Fruit fly (Drosophila melanogaster): ENCODE measurements around the gene hoe2.

The hoe2 gene

DNA sequence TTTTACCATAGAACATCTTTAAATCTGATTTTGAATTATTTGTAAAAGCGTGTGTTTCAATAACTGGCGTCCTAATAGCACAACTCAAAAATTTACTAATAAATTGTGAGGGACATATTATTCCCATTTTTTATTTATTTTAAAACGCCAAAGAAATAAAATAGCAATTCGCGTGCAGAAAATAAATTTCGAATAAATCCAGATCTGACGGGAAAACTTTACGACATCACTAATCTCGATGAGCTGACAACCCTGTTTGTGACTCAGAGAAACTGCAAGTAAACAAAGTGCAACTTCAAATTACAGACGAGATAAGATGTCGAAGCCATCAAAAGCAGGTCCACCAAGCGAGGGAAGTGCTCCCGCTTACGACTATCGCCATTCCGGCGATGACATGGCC is 29.2 kb upstream of the hoe2 start, which contains the start of gene CG34125 (continued):
- TF ChIP-seq onecut (GFP tag; IDR thresholded peaks at IDR 0.05) (no peak), CG7357 (GFP tag; IDR thresholded peaks at IDR 0.05) (no peak), D19A (tag; optimal IDR thresholded peaks at IDR 0.05) (no peak), croc (GFP tag; conservative IDR thresholded peaks at IDR 0.05) (no peak), CG14710 (tag; optimal IDR thresholded peaks at IDR 0.05) (no peak), pan (optimal IDR thresholded peaks at IDR 0.05) (no peak), pan (GFP tag; optimal IDR thresholded peaks at IDR 0.05 in 1 of 2, IDR thresholded peaks at IDR 0.05 in 1 of 2) (peak in 1 of 2 experiments; percentile 32), Dip2 (GFP tag; IDR thresholded peaks at IDR 0.05) (no peak), trem (tag; optimal IDR thresholded peaks at IDR 0.05) (no peak), CG13624 (GFP tag; optimal IDR thresholded peaks at IDR 0.05) (peak; percentile 5), CG8765 (GFP tag; IDR thresholded peaks at IDR 0.05) (no peak), CG1792 (GFP tag; optimal IDR thresholded peaks at IDR 0.05) (no peak), NfI (GFP tag; optimal IDR thresholded peaks at IDR 0.05) (no peak), CG7271 (tag; optimal IDR thresholded peaks at IDR 0.05) (no peak), crol (GFP tag; IDR thresholded peaks at IDR 0.05) (no peak), dmrt11E (tag; optimal IDR thresholded peaks at IDR 0.05) (no peak), Nf-YA (GFP tag; IDR thresholded peaks at IDR 0.05) (no peak), zfh1 (GFP tag; IDR thresholded peaks at IDR 0.05) (peak; percentile 20; the same call in 1 of the 3 replicates), abd-A (tag; optimal IDR thresholded peaks at IDR 0.05) (no peak), maf-S (GFP tag; optimal IDR thresholded peaks at IDR 0.05) (no peak), btn (GFP tag; optimal IDR thresholded peaks at IDR 0.05) (no peak), dysf (GFP tag; IDR thresholded peaks at IDR 0.05) (no peak), Pdp1 (GFP tag; optimal IDR thresholded peaks at IDR 0.05) (no peak), Lpt (GFP tag; optimal IDR thresholded peaks at IDR 0.05) (no peak), CG17568 (GFP tag; optimal IDR thresholded peaks at IDR 0.05) (no peak), CG4617 (GFP tag; optimal IDR thresholded peaks at IDR 0.05; ENCODE audit: borderline replicate concordance) (no peak), Usf (GFP tag; optimal IDR thresholded peaks at IDR 0.05) (no peak), CG15073 (GFP tag; optimal IDR thresholded peaks at IDR 0.05) (no peak), pita (GFP tag; optimal IDR thresholded peaks at IDR 0.05) (no peak), Ptx1 (GFP tag; IDR thresholded peaks at IDR 0.05) (no peak), slbo (GFP tag; IDR thresholded peaks at IDR 0.05) (peak; percentile 32; the same call in 1 of the 2 replicates), dpn (GFP tag; optimal IDR thresholded peaks at IDR 0.05) (no peak)

DNA sequence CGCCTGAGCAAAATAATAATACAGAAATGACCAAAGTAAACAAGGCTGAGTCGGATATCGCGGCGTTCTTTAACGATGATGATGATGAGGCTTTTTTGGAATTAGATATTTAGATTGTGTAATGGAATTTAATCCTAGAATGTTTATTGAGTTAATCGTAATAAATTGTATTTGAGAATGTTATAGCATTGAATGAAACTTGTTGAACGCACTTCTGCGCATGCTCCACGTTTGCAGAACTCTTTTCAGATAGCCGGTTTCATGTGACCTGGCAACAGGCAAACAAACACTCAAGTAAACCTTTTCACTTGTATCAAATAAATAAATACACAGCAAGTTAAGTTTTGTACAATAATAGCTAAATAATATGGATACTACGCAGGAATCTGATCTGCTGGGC is 21.9 kb upstream of the hoe2 start, which contains the start of gene CG34124:
CG34124 (plus strand) TSS at position 301 of the 400 bp plus-strand sequence.
- TF ChIP-seq Myb (GFP tag; optimal IDR thresholded peaks at IDR 0.05) (no peak), jigr1 (GFP tag; IDR thresholded peaks at IDR 0.05) (no peak)

DNA sequence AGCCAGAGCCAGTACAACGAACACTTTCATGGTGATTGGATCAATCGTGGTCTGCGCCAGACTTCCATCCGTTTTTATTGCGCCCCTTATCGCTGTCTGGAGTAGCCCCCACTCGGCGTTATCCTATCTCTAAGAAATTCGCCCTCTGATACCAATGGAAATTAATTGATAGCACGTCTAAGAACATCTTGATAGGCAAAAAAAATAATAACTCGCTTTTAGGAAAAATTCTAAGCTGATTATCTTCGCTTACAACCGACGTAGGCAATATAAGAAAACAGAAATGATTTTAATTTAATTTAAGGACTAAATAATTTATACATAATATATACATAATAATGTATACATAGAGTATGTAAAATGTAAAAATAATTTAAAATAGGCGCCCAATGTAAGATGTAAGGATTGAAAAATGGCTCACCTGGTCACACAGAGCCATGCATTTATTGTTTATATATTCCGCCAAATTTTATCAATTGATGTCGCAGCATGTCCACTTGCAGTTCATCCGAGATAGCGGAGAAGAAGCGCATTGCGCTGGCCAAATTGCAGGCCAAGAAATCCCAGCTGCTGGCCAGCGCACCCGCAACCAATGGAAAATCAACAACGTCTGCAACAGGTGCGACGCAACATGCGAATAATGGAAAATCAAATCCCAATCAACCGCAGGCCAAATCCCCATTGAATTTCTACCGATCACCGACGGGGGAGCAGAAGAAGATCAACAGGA is 19.0 kb upstream of the hoe2 start, which contains the start of the genes Jon25Bi and Marcal1:
Jon25Bi (minus strand) TSS at position 51 of the 730 bp plus-strand sequence.
Marcal1 (plus strand) TSS at position 416 of the 730 bp plus-strand sequence.
- TF ChIP-seq amos (GFP tag; IDR thresholded peaks at IDR 0.05; ENCODE audit: partially characterized antibody) (peak; percentile 50; the same call in 1 of the 2 replicates), Hmx (GFP tag; optimal IDR thresholded peaks at IDR 0.05) (no peak), Dp (GFP tag; optimal IDR thresholded peaks at IDR 0.05) (peak; percentile 61), pzg (GFP tag; optimal IDR thresholded peaks at IDR 0.05) (peak; percentile 21), Doc3 (GFP tag; IDR thresholded peaks at IDR 0.05; ENCODE audit: partially characterized antibody) (no peak), rib (GFP tag; IDR thresholded peaks at IDR 0.05) (no peak), trem (tag; optimal IDR thresholded peaks at IDR 0.05) (no peak), jumu (GFP tag; optimal IDR thresholded peaks at IDR 0.05) (no peak), scrt (GFP tag; optimal IDR thresholded peaks at IDR 0.05) (peak; percentile 75), CG6791 (GFP tag; IDR thresholded peaks at IDR 0.05; ENCODE audit: partially characterized antibody) (no peak), GATAe (GFP tag; conservative IDR thresholded peaks at IDR 0.05) (no peak), chinmo (GFP tag; IDR thresholded peaks at IDR 0.05; ENCODE audit: partially characterized antibody) (0 out of 4 replicates have a peak, but pooled peaks have one; percentile 35), kah (GFP tag; optimal IDR thresholded peaks at IDR 0.05) (peak; percentile 50), Neu2 (GFP tag; optimal IDR thresholded peaks at IDR 0.05; ENCODE audit: borderline replicate concordance) (no peak), CG15601 (tag; optimal IDR thresholded peaks at IDR 0.05) (no peak), row (GFP tag; IDR thresholded peaks at IDR 0.05) (no peak)

All from whole organism, embryonic.